Fruit fly (Drosophila melanogaster) whole organism, embryonic: ENCODE measurements around the gene CG43059.
A peak's percentile ranks its signal among the peaks of the same experiment; 100 is the strongest.

ENCODE experiments used
- Adf1 ChIP-seq: fragments of 200-800 bp; sonication (Bioruptor generic); IDR thresholded peaks from 2 replicates; pipeline ENCODE4 v1.3.6; 2022; ENCODE audit warnings: missing biosample characterization, missing genetic modification characterization
- CG11504 ChIP-seq: fragments of 200-800 bp; sonication (Bioruptor generic); optimal IDR thresholded peaks from 3 replicates; lab custom pipeline; 2019; ENCODE audit warnings: missing biosample characterization, mild to moderate bottlenecking, missing genetic modification characterization, moderate library complexity
- CG13123 ChIP-seq: fragments of 200-800 bp; sonication (Bioruptor generic); optimal IDR thresholded peaks from 2 replicates; lab custom pipeline; 2016; ENCODE audit warnings: missing biosample characterization, missing genetic modification characterization
- CG14965 ChIP-seq: fragments of 200-800 bp; sonication (Bioruptor generic); optimal IDR thresholded peaks from 2 replicates; lab custom pipeline; 2016; ENCODE audit warnings: missing biosample characterization, missing genetic modification characterization, borderline replicate concordance
- CG18764 ChIP-seq: fragments of 200-800 bp; sonication (Bioruptor generic); optimal IDR thresholded peaks from 3 replicates; lab custom pipeline; 2016; ENCODE audit warnings: missing biosample characterization, missing genetic modification characterization
- CG30431 ChIP-seq: fragments of 200-800 bp; sonication (Bioruptor generic); optimal IDR thresholded peaks from 2 replicates; lab custom pipeline; 2017; ENCODE audit warnings: missing biosample characterization, missing genetic modification characterization
- CG4360 ChIP-seq: fragments of 200-800 bp; sonication (Bioruptor generic); IDR thresholded peaks from 2 replicates; pipeline ENCODE4 v1.3.6; 2022; ENCODE audit warnings: missing biosample characterization, missing genetic modification characterization
- CG43689 ChIP-seq: fragments of 200-800 bp; sonication (Bioruptor generic); IDR thresholded peaks from 2 replicates; pipeline ENCODE4 v1.3.6; 2022; ENCODE audit warnings: missing biosample characterization, missing genetic modification characterization
- CG4730 ChIP-seq: fragments of 200-800 bp; sonication (Bioruptor generic); IDR thresholded peaks from 2 replicates; pipeline ENCODE4 v1.3.6; 2022; ENCODE audit warnings: missing biosample characterization, missing genetic modification characterization
- CG6683 ChIP-seq: fragments of 200-800 bp; sonication (Bioruptor generic); optimal IDR thresholded peaks from 2 replicates; lab custom pipeline; 2017; ENCODE audit warnings: missing biosample characterization, mild to moderate bottlenecking, missing genetic modification characterization, missing genetic modification reagents
- CG7271 ChIP-seq: fragments of 200-800 bp; sonication (Bioruptor generic); optimal IDR thresholded peaks from 2 replicates; lab custom pipeline; 2018; ENCODE audit warnings: missing biosample characterization, mild to moderate bottlenecking, missing genetic modification characterization, moderate library complexity
- CG7839 ChIP-seq: fragments of 200-800 bp; sonication (Bioruptor generic); optimal IDR thresholded peaks from 3 replicates; lab custom pipeline; 2018; ENCODE audit warnings: missing biosample characterization, mild to moderate bottlenecking, missing genetic modification characterization, moderate library complexity
- CG9215 ChIP-seq: fragments of 200-800 bp; sonication (Bioruptor generic); IDR thresholded peaks from 2 replicates; pipeline ENCODE4 v1.3.6; 2022; ENCODE audit warnings: missing biosample characterization, missing genetic modification characterization
- CG9797 ChIP-seq: fragments of 200-800 bp; sonication (Bioruptor generic); optimal IDR thresholded peaks from 3 replicates; lab custom pipeline; 2018; ENCODE audit warnings: missing biosample characterization, mild to moderate bottlenecking, missing genetic modification characterization
- Chrac-16 ChIP-seq: fragments of 200-800 bp; sonication (Bioruptor generic); optimal IDR thresholded peaks from 3 replicates; lab custom pipeline; 2016; ENCODE audit warnings: missing biosample characterization, missing genetic modification characterization
- CkIIα-i1 ChIP-seq: fragments of 200-800 bp; sonication (Bioruptor generic); IDR thresholded peaks from 2 replicates; pipeline ENCODE4 v1.3.6; 2022; ENCODE audit warnings: missing biosample characterization, missing genetic modification characterization
- CrebB ChIP-seq: fragments of 200-800 bp; sonication (Bioruptor generic); optimal IDR thresholded peaks from 3 replicates; lab custom pipeline; 2018; ENCODE audit warnings: missing biosample characterization, mild to moderate bottlenecking, missing genetic modification characterization
- Deaf1 ChIP-seq: fragments of 200-800 bp; optimal IDR thresholded peaks from 3 replicates; lab custom pipeline; 2019; ENCODE audit warnings: missing biosample characterization, mild to moderate bottlenecking, missing genetic modification characterization, moderate library complexity
- GATAe ChIP-seq: fragments of 200-800 bp; sonication (Bioruptor generic); conservative IDR thresholded peaks from 2 replicates; pipeline ENCODE4 v1.3.6; 2022; ENCODE audit warnings: missing biosample characterization, missing genetic modification characterization
- HLH4C ChIP-seq: fragments of 200-800 bp; sonication (Bioruptor generic); IDR thresholded peaks from 3 replicates; pipeline ENCODE4 v1.3.6; 2022; ENCODE audit warnings: missing biosample characterization, missing genetic modification characterization; ENCODE audit not compliant: partially characterized antibody
- Hr78 ChIP-seq, 2 experiments: fragments of 200-800 bp in 1 of 2; fragments of >200 bp in 1 of 2; sonication (Bioruptor generic) in 1 of 2; optimal IDR thresholded peaks; 2 replicates each; lab custom pipeline; 2017 to 2019; ENCODE audit warnings: missing biosample characterization in 2 of 2, missing genetic modification characterization in 2 of 2, mild to moderate bottlenecking in 1 of 2, moderate library complexity in 1 of 2
- Hsf ChIP-seq: fragments of 200-800 bp; sonication (Bioruptor generic); optimal IDR thresholded peaks from 3 replicates; lab custom pipeline; 2016; ENCODE audit warnings: missing biosample characterization, missing genetic modification characterization
- Mrtf ChIP-seq: fragments of 200-800 bp; sonication (Bioruptor generic); IDR thresholded peaks from 3 replicates; pipeline ENCODE4 v1.3.6; 2022; ENCODE audit warnings: missing biosample characterization, missing genetic modification characterization
- Ptx1 ChIP-seq: fragments of 200-800 bp; sonication (Bioruptor generic); IDR thresholded peaks from 2 replicates; pipeline ENCODE4 v1.3.6; 2022; ENCODE audit warnings: missing biosample characterization, missing genetic modification characterization
- Sox100B ChIP-seq: fragments of 200-800 bp; sonication (Bioruptor generic); optimal IDR thresholded peaks from 3 replicates; lab custom pipeline; 2018; ENCODE audit warnings: missing biosample characterization, mild to moderate bottlenecking, missing genetic modification characterization
- Sry-β ChIP-seq: fragments of 200-800 bp; sonication (Bioruptor generic); optimal IDR thresholded peaks from 2 replicates; lab custom pipeline; 2018; ENCODE audit warnings: missing biosample characterization, mild to moderate bottlenecking, missing genetic modification characterization, moderate library complexity
- Sry-δ ChIP-seq: fragments of 200-800 bp; sonication (Bioruptor generic); optimal IDR thresholded peaks from 2 replicates; lab custom pipeline; 2016; ENCODE audit warnings: missing biosample characterization, missing genetic modification characterization
- abd-A ChIP-seq: fragments of 200-800 bp; sonication (Bioruptor generic); optimal IDR thresholded peaks from 3 replicates; lab custom pipeline; 2019; ENCODE audit warnings: missing biosample characterization, mild to moderate bottlenecking, missing genetic modification characterization, moderate library complexity
- bcd ChIP-seq: fragments of 200-800 bp; sonication (Bioruptor generic); optimal IDR thresholded peaks from 2 replicates; lab custom pipeline; 2017; ENCODE audit warnings: missing biosample characterization, mild to moderate bottlenecking, missing genetic modification characterization
- caup ChIP-seq: fragments of 200-800 bp; sonication (Bioruptor generic); optimal IDR thresholded peaks from 3 replicates; lab custom pipeline; 2017; ENCODE audit warnings: missing biosample characterization, mild to moderate bottlenecking, missing genetic modification characterization, moderate library complexity; ENCODE audit not compliant: severe bottlenecking
- chif ChIP-seq, 2 experiments: fragments of 200-800 bp; sonication (Bioruptor generic); optimal IDR thresholded peaks; 3 replicates each; lab custom pipeline; 2016; ENCODE audit warnings: missing biosample characterization in 2 of 2, missing genetic modification characterization in 2 of 2
- chinmo ChIP-seq: fragments of 200-800 bp; sonication (Bioruptor generic); IDR thresholded peaks from 4 replicates; pipeline ENCODE4 v1.3.6; 2022; ENCODE audit warnings: missing biosample characterization, missing genetic modification characterization; ENCODE audit not compliant: partially characterized antibody
- crol ChIP-seq: fragments of 200-800 bp; sonication (Bioruptor generic); IDR thresholded peaks from 2 replicates; pipeline ENCODE4 v1.3.6; 2022; ENCODE audit warnings: missing biosample characterization, missing genetic modification characterization
- dati ChIP-seq: fragments of 200-800 bp; sonication (Bioruptor generic); IDR thresholded peaks from 2 replicates; pipeline ENCODE4 v1.3.6; 2022; ENCODE audit warnings: missing biosample characterization, missing genetic modification characterization
- dmrt99B ChIP-seq: fragments of 200-800 bp; sonication (Bioruptor generic); optimal IDR thresholded peaks from 2 replicates; lab custom pipeline; 2018; ENCODE audit warnings: missing biosample characterization, mild to moderate bottlenecking, missing genetic modification characterization, moderate library complexity
- fd96Cb ChIP-seq: fragments of 200-800 bp; sonication (Bioruptor generic); optimal IDR thresholded peaks from 2 replicates; lab custom pipeline; 2018; ENCODE audit warnings: missing biosample characterization, mild to moderate bottlenecking, missing genetic modification characterization, moderate library complexity
- gsb ChIP-seq: fragments of 200-800 bp; sonication (Bioruptor generic); IDR thresholded peaks from 2 replicates; pipeline ENCODE4 v1.3.6; 2022; ENCODE audit warnings: missing biosample characterization, missing genetic modification characterization
- ind ChIP-seq: fragments of 200-800 bp; sonication (Bioruptor generic); optimal IDR thresholded peaks from 3 replicates; lab custom pipeline; 2016; ENCODE audit warnings: missing biosample characterization, missing genetic modification characterization
- inv ChIP-seq: fragments of 200-800 bp; sonication (Bioruptor generic); IDR thresholded peaks from 2 replicates; pipeline ENCODE4 v1.3.6; 2022; ENCODE audit warnings: missing biosample characterization, missing genetic modification characterization; ENCODE audit not compliant: partially characterized antibody
- jigr1 ChIP-seq: fragments of 200-800 bp; sonication (Bioruptor generic); IDR thresholded peaks from 3 replicates; pipeline ENCODE4 v1.3.6; 2022; ENCODE audit warnings: missing biosample characterization, missing genetic modification characterization
- kay ChIP-seq: fragments of 200-800 bp; sonication (Bioruptor generic); optimal IDR thresholded peaks from 2 replicates; lab custom pipeline; 2016; ENCODE audit warnings: missing biosample characterization, missing genetic modification characterization
- lola ChIP-seq, 3 experiments: fragments of >200 bp in 2 of 3; fragments of 200-800 bp in 1 of 3; sonication (Bioruptor generic) in 1 of 3; optimal IDR thresholded peaks; 2 replicates each; lab custom pipeline; 2017 to 2019; ENCODE audit warnings: missing biosample characterization in 3 of 3, missing genetic modification characterization in 3 of 3, mild to moderate bottlenecking in 1 of 3, moderate library complexity in 1 of 3
- luna ChIP-seq: fragments of 200-800 bp; sonication (Bioruptor generic); optimal IDR thresholded peaks from 2 replicates; lab custom pipeline; 2016; ENCODE audit warnings: missing biosample characterization, missing genetic modification characterization
- org-1 ChIP-seq: fragments of 200-800 bp; sonication (Bioruptor generic); optimal IDR thresholded peaks from 2 replicates; lab custom pipeline; 2017; ENCODE audit warnings: missing biosample characterization, missing genetic modification characterization
- ro ChIP-seq: fragments of 200-800 bp; sonication (Bioruptor generic); IDR thresholded peaks from 2 replicates; pipeline ENCODE4 v1.3.6; 2022; ENCODE audit warnings: missing biosample characterization, missing genetic modification characterization
- schlank ChIP-seq: fragments of 200-800 bp; sonication (Bioruptor generic); optimal IDR thresholded peaks from 2 replicates; lab custom pipeline; 2018; ENCODE audit warnings: missing biosample characterization, mild to moderate bottlenecking, missing genetic modification characterization
- sqz ChIP-seq: fragments of 200-800 bp; sonication (Bioruptor generic); optimal IDR thresholded peaks from 3 replicates; lab custom pipeline; 2018; ENCODE audit warnings: missing biosample characterization, mild to moderate bottlenecking, missing genetic modification characterization
- wek ChIP-seq: fragments of 200-800 bp; sonication (Bioruptor generic); optimal IDR thresholded peaks from 3 replicates; lab custom pipeline; 2018; ENCODE audit warnings: missing biosample characterization, mild to moderate bottlenecking, missing genetic modification characterization, moderate library complexity

Gene CG43059

DNA sequence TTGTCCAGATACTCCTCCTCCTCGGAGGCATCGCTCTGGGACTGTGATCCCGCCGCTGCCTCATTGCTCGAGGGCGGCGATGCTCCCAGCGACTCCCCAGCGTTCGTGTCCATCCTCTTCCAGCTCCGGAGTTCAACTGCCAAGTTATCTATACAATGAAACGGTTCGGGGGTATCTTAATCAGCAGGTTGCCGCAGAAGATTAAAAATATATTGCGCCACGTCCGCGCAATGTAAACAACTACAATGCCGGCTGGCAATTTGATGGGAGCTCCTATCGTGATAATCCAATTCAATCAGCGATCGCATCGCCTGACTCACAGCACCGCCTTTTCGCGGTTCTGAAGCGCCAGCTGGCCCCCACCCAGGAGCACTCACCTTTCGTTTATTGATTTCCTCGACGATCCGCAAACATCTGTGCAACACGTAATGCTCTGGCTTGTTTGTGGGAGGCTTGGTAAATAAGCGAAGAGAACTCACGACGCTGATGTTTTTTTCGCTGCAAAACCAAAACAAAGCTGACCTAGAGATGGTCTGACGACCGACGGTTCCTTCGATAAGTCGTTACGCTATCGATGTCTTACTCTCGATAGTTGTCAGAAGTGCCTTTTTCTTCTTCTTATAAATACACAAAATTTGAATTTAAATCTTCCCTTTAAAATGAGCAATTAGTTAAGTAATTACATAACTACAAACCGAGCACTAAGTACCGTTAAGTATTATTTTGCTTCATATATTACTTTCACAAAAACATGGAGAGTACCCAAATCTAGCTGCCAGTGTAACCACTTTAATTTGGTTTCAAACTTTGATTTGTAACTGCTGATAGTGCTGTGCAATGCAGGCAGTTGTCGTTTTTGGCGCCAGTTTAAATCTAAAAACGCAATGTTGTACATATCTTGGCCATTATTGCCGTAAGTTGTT is 29.2 kb downstream of the CG43059 start, which contains the start of gene cert (continued):
- TF ChIP-seq CG4730 (GFP tag; lab: Robert Waterston, UW) (no peak), ro (GFP tag; lab: Robert Waterston, UW) (no peak), CG4360 (GFP tag; lab: Robert Waterston, UW) (no peak), Mrtf (GFP tag; lab: Robert Waterston, UW) (no peak), lola (GFP tag; optimal IDR thresholded peaks at IDR 0.05; lab: Kevin White, UChicago) (peak in 1 of 3 experiments; percentile 15), Ptx1 (GFP tag; lab: Robert Waterston, UW) (no peak), abd-A (no peak), Hr78 (GFP tag; optimal IDR thresholded peaks at IDR 0.05; lab: Kevin White, UChicago) (peak in 1 of 2 experiments; percentile 76), GATAe (GFP tag; lab: Robert Waterston, UW) (no peak), schlank (tag; lab: Kevin White, UChicago) (no peak), CG18764 (GFP tag; lab: Kevin White, UChicago) (no peak), inv (GFP tag; lab: Robert Waterston, UW) (peak; percentile 87), fd96Cb (no peak), gsb (GFP tag; lab: Robert Waterston, UW) (no peak), CG7839 (tag; lab: Kevin White, UChicago) (peak; percentile 16), ind (GFP tag; lab: Kevin White, UChicago) (peak; percentile 10), crol (GFP tag; lab: Robert Waterston, UW) (no peak), CG9797 (peak; percentile 17), chinmo (GFP tag; lab: Robert Waterston, UW) (peak; percentile 62; the same call in 1 of the 4 replicates), CG30431 (no peak), CG11504 (tag; lab: Kevin White, UChicago) (no peak), Chrac-16 (peak; percentile 22), bcd (GFP tag; lab: Kevin White, UChicago) (peak; percentile 18), CkIIα-i1 (GFP tag; lab: Robert Waterston, UW) (no peak), CG43689 (no peak), chif (GFP tag; optimal IDR thresholded peaks at IDR 0.05; lab: Kevin White, UChicago) (no peak), Adf1 (GFP tag; lab: Robert Waterston, UW) (peak; percentile 17), Deaf1 (tag; lab: Kevin White, UChicago) (peak; percentile 12), wek (GFP tag; lab: Kevin White, UChicago) (no peak), kay (peak; percentile 46), sqz (GFP tag; lab: Kevin White, UChicago) (peak; percentile 31), CG9215 (GFP tag; lab: Robert Waterston, UW) (no peak), org-1 (GFP tag; lab: Kevin White, UChicago) (no peak), CG14965 (GFP tag; lab: Kevin White, UChicago) (no peak), CrebB (tag; lab: Kevin White, UChicago) (no peak), CG13123 (GFP tag; lab: Kevin White, UChicago) (no peak), dati (GFP tag; lab: Robert Waterston, UW) (no peak), HLH4C (GFP tag; lab: Robert Waterston, UW) (peak; percentile 83), Hsf (GFP tag; lab: Kevin White, UChicago) (peak; percentile 34), Sry-δ (GFP tag; lab: Kevin White, UChicago) (peak; percentile 98), CG7271 (no peak), dmrt99B (no peak), CG6683 (GFP tag; lab: Kevin White, UChicago) (no peak), caup (GFP tag; lab: Kevin White, UChicago) (no peak), luna (GFP tag; lab: Kevin White, UChicago) (no peak), Sox100B (GFP tag; lab: Kevin White, UChicago) (peak; percentile 2), Sry-β (GFP tag; lab: Kevin White, UChicago) (no peak), jigr1 (no peak)
